Worm (Caenorhabditis elegans) whole organism, L3 larva: ENCODE measurements around the gene ZK795.2.

ENCODE experiments used
- aly-2 ChIP-seq: fragments of 150-350 bp; optimal IDR thresholded peaks from 2 replicates; lab custom pipeline; 2014; ENCODE audit warnings: missing biosample characterization, missing genetic modification characterization
- ceh-9 ChIP-seq: sonication (generic microtip); optimal IDR thresholded peaks from 2 replicates; lab custom pipeline; 2018; ENCODE audit warnings: missing biosample characterization, missing genetic modification characterization
- egl-27 ChIP-seq: sonication (generic microtip); optimal IDR thresholded peaks from 4 replicates; lab custom pipeline; 2017; ENCODE audit warnings: missing biosample characterization, missing genetic modification reagents, missing genetic modification characterization
- elt-3 ChIP-seq, 3 experiments: fragments of 150-350 bp in 1 of 3; sonication (generic microtip) in 2 of 3; optimal IDR thresholded peaks; 2 replicates in 2 of 3; 4 replicates in 1 of 3; lab custom pipeline; 2014 to 2017; ENCODE audit warnings: missing biosample characterization in 3 of 3, missing genetic modification characterization in 3 of 3
- mdl-1 ChIP-seq: fragments of 150-350 bp; optimal IDR thresholded peaks from 2 replicates; lab custom pipeline; 2014; ENCODE audit warnings: missing biosample characterization, missing genetic modification characterization
- nhr-11 ChIP-seq: fragments of 150-350 bp; optimal IDR thresholded peaks from 2 replicates; lab custom pipeline; 2014; ENCODE audit warnings: missing biosample characterization, missing genetic modification characterization
- nhr-76 ChIP-seq: fragments of 150-350 bp; sonication (generic microtip); optimal IDR thresholded peaks from 5 replicates; lab custom pipeline; 2014; ENCODE audit warnings: missing biosample characterization, missing genetic modification characterization
- ztf-4 ChIP-seq: fragments of 150-350 bp; optimal IDR thresholded peaks from 2 replicates; lab custom pipeline; 2014; ENCODE audit warnings: missing biosample characterization, missing genetic modification characterization

DNA sequence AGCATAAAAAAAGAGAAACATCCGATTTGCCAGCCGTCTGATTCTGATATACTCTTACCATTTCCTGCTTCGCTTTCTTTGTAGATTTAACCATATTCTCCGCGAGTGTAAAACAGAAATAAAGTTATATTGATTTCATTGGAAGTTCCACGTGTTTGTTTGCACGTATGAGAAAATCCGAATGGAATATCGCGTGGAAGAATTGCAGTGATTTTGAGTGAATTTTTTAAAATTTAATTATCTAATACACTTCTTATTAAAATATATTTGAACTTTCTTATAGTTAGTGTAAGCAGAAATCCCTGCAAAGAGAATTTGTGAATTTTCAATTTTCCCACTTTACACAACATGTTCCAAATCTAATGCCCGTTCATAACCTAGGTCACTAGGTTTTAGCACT is 27.7 kb downstream of the ZK795.2 start, which contains the start of gene F53B2.5:
- no peak for TF ChIP-seq elt-3 (tag; optimal IDR thresholded peaks at IDR 0.05; lab: Kevin White, UChicago)
- no peak for TF ChIP-seq ztf-4
- TF ChIP-seq mdl-1 (tag; lab: Kevin White, UChicago), result no peak
- no peak for TF ChIP-seq nhr-11
- TF ChIP-seq egl-27 (tag; lab: Kevin White, UChicago), result no peak
- no peak for TF ChIP-seq aly-2 (tag; lab: Kevin White, UChicago)
- TF ChIP-seq ceh-9 (tag; lab: Kevin White, UChicago), result no peak
- TF ChIP-seq nhr-76, result no peak
